Worm (Caenorhabditis elegans) whole organism, young adult: Measurements from ENCODE around the gene metl-1.

ENCODE experiments used
- C06A6.2 ChIP-seq: fragments of 200-800 bp; sonication (Bioruptor generic); conservative IDR thresholded peaks from 2 replicates; pipeline ENCODE4 v1.3.6; 2022; ENCODE audit warnings: missing genetic modification characterization, missing compliant biosample characterization
- C17E4.6 ChIP-seq: fragments of 200-800 bp; sonication (Bioruptor generic); IDR thresholded peaks from 2 replicates; pipeline ENCODE4 v1.3.6; 2022; ENCODE audit warnings: missing genetic modification reagents, missing genetic modification characterization, missing compliant biosample characterization
- F37B4.10 ChIP-seq: fragments of 200-800 bp; sonication (Bioruptor generic); IDR thresholded peaks from 2 replicates; pipeline ENCODE4 v1.3.6; 2022; ENCODE audit warnings: missing genetic modification characterization, missing compliant biosample characterization
- F57A8.1 ChIP-seq: fragments of 200-800 bp; sonication (Bioruptor generic); optimal IDR thresholded peaks from 2 replicates; lab custom pipeline; 2018; ENCODE audit warnings: mild to moderate bottlenecking, missing genetic modification characterization, moderate library complexity, missing compliant biosample characterization
- Y67H2A.10 ChIP-seq: fragments of 200-800 bp; sonication (Bioruptor generic); conservative IDR thresholded peaks from 2 replicates; pipeline ENCODE4 v1.3.6; 2022; ENCODE audit warnings: missing genetic modification reagents, missing genetic modification characterization, missing compliant biosample characterization
- Y79H2A.3 ChIP-seq: fragments of 200-800 bp; sonication (Bioruptor generic); conservative IDR thresholded peaks from 2 replicates; pipeline ENCODE4 v1.3.6; 2022; ENCODE audit warnings: missing genetic modification reagents, missing genetic modification characterization, missing compliant biosample characterization
- ZK185.1 ChIP-seq: sonication (generic microtip); optimal IDR thresholded peaks from 2 replicates; lab custom pipeline; 2016; ENCODE audit warnings: mild to moderate bottlenecking, missing genetic modification characterization, missing compliant biosample characterization; ENCODE audit not compliant: poor library complexity, severe bottlenecking
- akir-1 ChIP-seq: fragments of 200-800 bp; sonication (Bioruptor generic); optimal IDR thresholded peaks from 2 replicates; lab custom pipeline; 2018; ENCODE audit warnings: mild to moderate bottlenecking, missing genetic modification characterization, moderate library complexity, missing compliant biosample characterization
- bed-2 ChIP-seq: fragments of 200-800 bp; sonication (Bioruptor generic); IDR thresholded peaks from 2 replicates; pipeline ENCODE4 v1.3.6; 2022; ENCODE audit warnings: missing genetic modification reagents, missing genetic modification characterization, missing compliant biosample characterization
- cebp-1 ChIP-seq, 2 experiments: fragments of 200-800 bp in 1 of 2; sonication (Bioruptor generic) in 1 of 2; sonication (generic microtip) in 1 of 2; IDR thresholded peaks in 1 of 2; optimal IDR thresholded peaks in 1 of 2; 2 replicates each; pipeline versions ENCODE4 v1.3.6 to Lab custom; 2017 to 2022; ENCODE audit warnings: missing compliant biosample characterization in 2 of 2, missing genetic modification characterization in 2 of 2, mild to moderate bottlenecking in 1 of 2, missing genetic modification reagents in 1 of 2, moderate library complexity in 1 of 2
- ceh-40 ChIP-seq: fragments of 200-800 bp; sonication (Bioruptor generic); IDR thresholded peaks from 2 replicates; pipeline ENCODE4 v1.3.6; 2022; ENCODE audit warnings: missing genetic modification characterization, missing compliant biosample characterization
- ceh-91 ChIP-seq: fragments of 200-800 bp; sonication (Bioruptor generic); IDR thresholded peaks from 2 replicates; pipeline ENCODE4 v1.3.6; 2022; ENCODE audit warnings: missing genetic modification reagents, missing genetic modification characterization, missing compliant biosample characterization
- dox-1 ChIP-seq: fragments of 200-800 bp; sonication (Bioruptor generic); IDR thresholded peaks from 2 replicates; pipeline ENCODE4 v1.3.6; 2022; ENCODE audit warnings: missing genetic modification reagents, missing genetic modification characterization, missing compliant biosample characterization
- dpff-1 ChIP-seq: sonication (generic microtip); optimal IDR thresholded peaks from 2 replicates; lab custom pipeline; 2017; ENCODE audit warnings: mild to moderate bottlenecking, missing genetic modification characterization, missing compliant biosample characterization
- efl-1 ChIP-seq: fragments of 150-350 bp; optimal IDR thresholded peaks from 2 replicates; lab custom pipeline; 2014; ENCODE audit warnings: missing biosample characterization, missing genetic modification reagents, missing genetic modification characterization
- egl-44 ChIP-seq: fragments of 200-800 bp; sonication (Bioruptor generic); IDR thresholded peaks from 2 replicates; pipeline ENCODE4 v1.3.6; 2022; ENCODE audit warnings: missing genetic modification reagents, missing genetic modification characterization, missing compliant biosample characterization
- him-1 ChIP-seq: sonication (generic microtip); optimal IDR thresholded peaks from 2 replicates; lab custom pipeline; 2016; ENCODE audit warnings: missing genotype, missing genetic modification reagents, missing genetic modification characterization, missing compliant biosample characterization
- hmg-1.2 ChIP-seq: fragments of 200-800 bp; sonication (Bioruptor generic); IDR thresholded peaks from 2 replicates; pipeline ENCODE4 v1.3.6; 2022; ENCODE audit warnings: missing genetic modification reagents, missing genetic modification characterization, missing compliant biosample characterization
- let-526 ChIP-seq: fragments of 200-800 bp; sonication (Bioruptor generic); IDR thresholded peaks from 2 replicates; pipeline ENCODE4 v1.3.6; 2022; ENCODE audit warnings: missing genetic modification reagents, missing genetic modification characterization, missing compliant biosample characterization
- lin-40 ChIP-seq: sonication (generic microtip); optimal IDR thresholded peaks from 2 replicates; lab custom pipeline; 2016; ENCODE audit warnings: missing genetic modification characterization, mild to moderate bottlenecking, missing compliant biosample characterization, missing genotype, missing genetic modification reagents
- lin-54 ChIP-seq: fragments of 200-800 bp; sonication (Bioruptor generic); optimal IDR thresholded peaks from 2 replicates; lab custom pipeline; 2018; ENCODE audit warnings: mild to moderate bottlenecking, missing genetic modification characterization, missing compliant biosample characterization
- lsl-1 ChIP-seq: fragments of 200-800 bp; sonication (Bioruptor generic); optimal IDR thresholded peaks from 2 replicates; lab custom pipeline; 2018; ENCODE audit warnings: mild to moderate bottlenecking, missing genetic modification characterization, moderate library complexity, missing compliant biosample characterization
- madf-10 ChIP-seq: sonication (generic microtip); optimal IDR thresholded peaks from 2 replicates; lab custom pipeline; 2016; ENCODE audit warnings: mild to moderate bottlenecking, missing genetic modification characterization, missing compliant biosample characterization
- madf-6 ChIP-seq: fragments of 200-800 bp; sonication (Bioruptor generic); IDR thresholded peaks from 2 replicates; pipeline ENCODE4 v1.3.6; 2022; ENCODE audit warnings: missing genetic modification reagents, missing genetic modification characterization, missing compliant biosample characterization
- mel-28 ChIP-seq: sonication (generic microtip); optimal IDR thresholded peaks from 2 replicates; lab custom pipeline; 2016; ENCODE audit warnings: borderline replicate concordance, mild to moderate bottlenecking, missing genetic modification characterization, missing compliant biosample characterization
- nhr-27 ChIP-seq: fragments of 200-800 bp; sonication (Bioruptor generic); optimal IDR thresholded peaks from 2 replicates; lab custom pipeline; 2018; ENCODE audit warnings: mild to moderate bottlenecking, missing genetic modification characterization, moderate library complexity, missing compliant biosample characterization
- nhr-80 ChIP-seq: sonication (generic microtip); optimal IDR thresholded peaks from 2 replicates; lab custom pipeline; 2016; ENCODE audit warnings: missing genetic modification characterization, missing compliant biosample characterization
- repo-1 ChIP-seq: sonication (generic microtip); optimal IDR thresholded peaks from 2 replicates; lab custom pipeline; 2017; ENCODE audit warnings: mild to moderate bottlenecking, missing genetic modification characterization, missing compliant biosample characterization
- snpc-3.4 ChIP-seq: sonication (generic microtip); optimal IDR thresholded peaks from 2 replicates; lab custom pipeline; 2017; ENCODE audit warnings: missing genetic modification characterization, mild to moderate bottlenecking, missing compliant biosample characterization, antibody characterized with exemption, moderate library complexity, missing genotype, missing genetic modification reagents
- somi-1 ChIP-seq: fragments of 200-800 bp; sonication (Bioruptor generic); optimal IDR thresholded peaks from 2 replicates; lab custom pipeline; 2018; ENCODE audit warnings: mild to moderate bottlenecking, missing genetic modification characterization, missing compliant biosample characterization
- sptf-2 ChIP-seq: fragments of 200-800 bp; sonication (Bioruptor generic); optimal IDR thresholded peaks from 2 replicates; lab custom pipeline; 2018; ENCODE audit warnings: mild to moderate bottlenecking, missing genetic modification characterization, missing compliant biosample characterization
- zfh-2 ChIP-seq: fragments of 200-800 bp; sonication (Bioruptor generic); conservative IDR thresholded peaks from 2 replicates; pipeline ENCODE4 v1.3.6; 2022; ENCODE audit warnings: missing genetic modification reagents, missing genetic modification characterization, missing compliant biosample characterization
- zim-3 ChIP-seq: sonication (generic microtip); optimal IDR thresholded peaks from 2 replicates; lab custom pipeline; 2017; ENCODE audit warnings: mild to moderate bottlenecking, missing genetic modification characterization, moderate library complexity, missing compliant biosample characterization
- ztf-25 ChIP-seq: fragments of 200-800 bp; sonication (Bioruptor generic); IDR thresholded peaks from 2 replicates; pipeline ENCODE4 v1.3.6; 2022; ENCODE audit warnings: missing genetic modification reagents, missing genetic modification characterization, missing compliant biosample characterization

The metl-1 gene

ce11 chrII:11503761-11504160 is 30.4 kb upstream of the metl-1 start:
- TF ChIP-seq let-526 (0 out of 2 replicates have a peak, but pooled peaks have one; percentile 21), hmg-1.2 (GFP tag; lab: Robert Waterston, UW) (no peak)

ce11 chrII:11501956-11502355 is 28.6 kb upstream of the metl-1 start:
- no peak for TF ChIP-seq bed-2 (GFP tag; lab: Robert Waterston, UW)
- no peak for TF ChIP-seq nhr-27 (tag; lab: Kevin White, UChicago)
- no peak for TF ChIP-seq C06A6.2 (GFP tag; lab: Robert Waterston, UW)
- TF ChIP-seq akir-1 (GFP tag; lab: Kevin White, UChicago) = no peak
- TF ChIP-seq sptf-2 (GFP tag; lab: Kevin White, UChicago) = no peak
- TF ChIP-seq madf-6 (GFP tag; lab: Robert Waterston, UW) = no peak
- no peak for TF ChIP-seq mel-28
- no peak for TF ChIP-seq F57A8.1 (GFP tag; lab: Kevin White, UChicago)
- TF ChIP-seq F37B4.10 (GFP tag; lab: Robert Waterston, UW) = no peak

- TF ChIP-seq nhr-80 (peak; percentile 9), lsl-1 (GFP tag; lab: Kevin White, UChicago) (peak; percentile 5), bed-2 (GFP tag; lab: Robert Waterston, UW) (no peak)
Observed at ce11 chrII:11500198-11500597, 26.8 kb upstream of the metl-1 start, which contains the start of gene B0334.20. Gene B0334.20 (minus strand): TSS chrII:11500459.

ce11 chrII:11497365-11497764 is 24.0 kb upstream of the metl-1 start, which contains the start of gene B0334.5:
Gene B0334.5 (plus strand): TSS chrII:11497665.
- TF ChIP-seq lsl-1 (GFP tag; lab: Kevin White, UChicago) (no peak), egl-44 (GFP tag; lab: Robert Waterston, UW) (no peak), Y67H2A.10 (GFP tag; lab: Robert Waterston, UW) (no peak), cebp-1 (GFP tag; IDR thresholded peaks at IDR 0.05; lab: Robert Waterston, UW) (no peak), cebp-1 (tag; optimal IDR thresholded peaks at IDR 0.05; lab: Kevin White, UChicago) (no peak), snpc-3.4 (no peak), bed-2 (GFP tag; lab: Robert Waterston, UW) (no peak), ceh-91 (GFP tag; lab: Robert Waterston, UW) (no peak), let-526 (no peak), dpff-1 (tag; lab: Kevin White, UChicago) (no peak), efl-1 (GFP tag; lab: Kevin White, UChicago) (no peak), lin-54 (no peak), C17E4.6 (GFP tag; lab: Robert Waterston, UW) (no peak), madf-10 (tag; lab: Kevin White, UChicago) (no peak), zfh-2 (GFP tag; lab: Robert Waterston, UW) (no peak), Y79H2A.3 (GFP tag; lab: Robert Waterston, UW) (no peak)

ce11 chrII:11496767-11497166 is 23.4 kb upstream of the metl-1 start, which contains the start of gene emc-5:
Gene emc-5 (plus strand): TSS chrII:11496780.
- TF ChIP-seq egl-44 (GFP tag; lab: Robert Waterston, UW) (no peak), ztf-25 (GFP tag; lab: Robert Waterston, UW) (no peak), somi-1 (GFP tag; lab: Kevin White, UChicago) (peak; percentile 10), ZK185.1 (no peak), hmg-1.2 (GFP tag; lab: Robert Waterston, UW) (peak; percentile 22; the same call in 1 of the 2 replicates), ceh-40 (no peak), madf-6 (GFP tag; lab: Robert Waterston, UW) (peak; percentile 36; the same call in 1 of the 2 replicates), repo-1 (peak; percentile 9), snpc-3.4 (no peak), dox-1 (GFP tag; lab: Robert Waterston, UW) (0 out of 2 replicates have a peak, but pooled peaks have one; percentile 5), him-1 (tag; lab: Kevin White, UChicago) (no peak), lin-40 (tag; lab: Kevin White, UChicago) (no peak), zim-3 (tag; lab: Kevin White, UChicago) (no peak)
- TF ChIP-seq, all 124 proteins: peak for 5
